Fruit fly (Drosophila melanogaster) whole organism, larva: ENCODE measurements around the gene CG33111.
A peak's percentile ranks its signal among the peaks of the same experiment; 100 is the strongest.

Experiments
- noc ChIP-seq: fragments of 200-800 bp; sonication (Bioruptor generic); optimal IDR thresholded peaks from 3 replicates; lab custom pipeline; 2019; ENCODE audit warnings: missing biosample characterization, mild to moderate bottlenecking, missing genetic modification characterization, moderate library complexity

Gene CG33111

DNA sequence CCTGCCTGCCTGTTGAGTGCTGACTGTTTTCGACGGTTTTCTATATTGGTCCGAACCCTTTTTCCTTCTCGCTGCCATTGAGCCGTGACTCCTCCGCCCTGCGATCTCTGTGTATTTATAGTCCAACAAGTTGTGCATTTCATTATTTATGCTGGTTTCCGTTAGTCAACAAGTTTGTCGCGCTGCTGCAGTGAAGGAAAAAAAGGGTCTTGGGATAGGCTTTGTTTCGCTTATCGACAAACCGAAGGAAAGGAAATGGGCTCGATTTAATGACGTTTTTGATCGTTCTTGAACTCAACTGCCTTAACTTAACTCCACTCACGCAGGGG lies 31.4 kb downstream of the CG33111 start:
- no peak for TF ChIP-seq noc (tag; lab: Kevin White, UChicago)

DNA sequence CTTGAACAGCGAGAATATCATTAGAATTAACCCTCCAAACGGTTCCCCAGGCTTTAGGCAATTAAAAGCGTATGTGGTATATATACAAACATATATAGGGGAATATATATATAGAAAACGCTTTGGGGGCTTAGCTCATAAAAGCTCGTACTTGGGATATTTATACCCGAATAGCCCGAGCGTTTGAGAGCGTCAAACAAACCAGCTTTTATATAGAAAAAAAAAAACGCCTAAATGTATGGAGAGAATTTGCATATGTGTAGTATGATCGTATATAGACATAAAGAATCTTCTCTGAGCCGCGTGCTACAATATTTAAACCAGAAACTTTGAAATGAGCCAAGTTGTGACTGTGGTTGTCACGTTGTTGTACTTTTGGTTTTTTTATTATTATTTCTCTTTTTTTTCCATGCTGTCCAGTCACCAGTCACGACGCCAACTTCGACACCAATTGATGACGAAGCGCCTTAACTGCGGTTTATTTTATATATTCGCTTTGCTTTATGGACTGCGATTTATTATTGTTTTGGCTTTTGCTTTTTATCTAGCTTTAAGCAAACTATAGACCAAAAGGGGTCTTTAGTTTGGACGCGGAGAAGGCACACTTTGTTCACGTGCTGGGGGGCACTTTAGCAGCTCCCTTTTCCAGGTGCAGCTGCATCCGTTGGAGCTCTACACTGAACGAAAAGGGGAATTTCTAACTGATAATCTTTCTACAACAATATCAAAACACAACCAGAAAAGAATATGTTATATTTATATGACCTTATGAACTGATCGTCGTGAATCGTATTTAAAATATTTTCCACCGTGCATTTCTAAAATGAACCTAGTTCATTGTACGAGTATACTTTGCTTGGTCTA lies 32.0 kb downstream of the CG33111 start:
- no peak for TF ChIP-seq noc (tag; lab: Kevin White, UChicago)

DNA sequence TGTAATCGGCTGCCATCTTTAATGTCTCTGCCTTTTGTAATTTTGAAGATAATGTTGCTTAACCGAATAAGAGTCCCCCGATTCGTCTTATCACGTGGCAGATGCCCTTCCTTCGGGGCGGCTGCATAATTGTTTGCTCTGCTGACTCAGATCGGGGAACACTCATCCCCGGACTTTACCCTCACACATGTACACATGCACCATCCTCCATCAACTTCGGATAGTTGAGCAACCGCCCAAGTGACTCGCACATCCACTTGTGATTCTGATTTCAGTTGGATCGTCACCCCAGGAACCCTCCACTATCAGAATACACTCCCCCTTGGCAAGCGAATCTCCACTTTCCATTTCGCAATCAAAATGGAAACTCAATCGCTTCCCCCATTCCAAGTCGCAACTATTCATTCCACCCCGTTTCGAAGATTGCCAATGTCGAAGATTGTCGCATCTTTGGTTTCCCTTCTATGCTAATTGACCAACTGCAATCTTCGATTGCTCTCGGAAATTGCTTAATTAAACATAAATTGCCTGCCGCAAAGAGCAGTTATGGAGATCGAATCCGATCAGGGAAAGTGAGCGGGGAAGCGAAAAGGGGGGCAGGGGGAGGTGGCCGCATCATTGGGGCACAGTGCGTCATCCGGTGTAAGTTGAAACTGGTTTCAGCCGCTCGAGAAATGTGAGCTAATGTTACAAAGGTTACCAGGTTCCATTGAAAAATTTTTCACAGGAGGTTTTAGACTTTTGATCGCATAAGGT lies 33.9 kb downstream of the CG33111 start:
- TF ChIP-seq noc (tag; lab: Kevin White, UChicago) = no peak

DNA sequence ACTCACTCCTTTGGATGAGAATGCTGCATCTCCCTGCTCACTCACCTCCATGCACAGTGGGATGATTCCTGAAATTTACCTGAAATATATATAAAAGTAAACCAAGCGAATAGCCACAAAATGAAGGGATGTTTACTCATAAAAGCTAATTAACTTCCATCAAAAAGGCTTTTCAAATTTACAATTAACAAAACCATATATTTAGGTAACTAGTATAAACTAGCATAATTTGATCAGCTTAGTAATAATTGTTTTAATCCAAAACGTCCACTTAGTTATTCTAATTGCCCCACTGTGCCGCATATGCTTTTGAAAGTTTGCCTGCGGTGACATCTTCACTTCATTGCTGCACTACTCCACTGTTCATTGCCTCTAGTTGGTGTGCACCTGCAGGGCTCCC lies 35.1 kb downstream of the CG33111 start:
- TF ChIP-seq noc (tag; lab: Kevin White, UChicago) = no peak

DNA sequence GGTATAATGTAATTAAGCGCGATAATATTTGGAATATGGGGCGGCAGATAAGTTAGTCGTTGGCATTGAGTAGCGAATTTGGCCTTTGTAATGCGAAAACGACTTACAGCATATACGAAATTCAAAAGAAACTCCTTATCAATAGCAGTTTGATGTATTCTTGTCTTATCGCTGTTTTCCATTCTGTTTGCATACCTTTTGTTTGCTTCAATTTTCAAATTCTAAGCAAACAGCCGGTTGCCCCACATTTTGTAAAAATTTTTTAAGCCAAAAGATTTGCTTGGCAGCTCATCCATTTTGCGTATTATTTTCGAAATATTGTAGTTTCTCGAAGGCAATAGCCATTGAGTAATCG lies 35.7 kb downstream of the CG33111 start:
- no peak for TF ChIP-seq noc (tag; lab: Kevin White, UChicago)

DNA sequence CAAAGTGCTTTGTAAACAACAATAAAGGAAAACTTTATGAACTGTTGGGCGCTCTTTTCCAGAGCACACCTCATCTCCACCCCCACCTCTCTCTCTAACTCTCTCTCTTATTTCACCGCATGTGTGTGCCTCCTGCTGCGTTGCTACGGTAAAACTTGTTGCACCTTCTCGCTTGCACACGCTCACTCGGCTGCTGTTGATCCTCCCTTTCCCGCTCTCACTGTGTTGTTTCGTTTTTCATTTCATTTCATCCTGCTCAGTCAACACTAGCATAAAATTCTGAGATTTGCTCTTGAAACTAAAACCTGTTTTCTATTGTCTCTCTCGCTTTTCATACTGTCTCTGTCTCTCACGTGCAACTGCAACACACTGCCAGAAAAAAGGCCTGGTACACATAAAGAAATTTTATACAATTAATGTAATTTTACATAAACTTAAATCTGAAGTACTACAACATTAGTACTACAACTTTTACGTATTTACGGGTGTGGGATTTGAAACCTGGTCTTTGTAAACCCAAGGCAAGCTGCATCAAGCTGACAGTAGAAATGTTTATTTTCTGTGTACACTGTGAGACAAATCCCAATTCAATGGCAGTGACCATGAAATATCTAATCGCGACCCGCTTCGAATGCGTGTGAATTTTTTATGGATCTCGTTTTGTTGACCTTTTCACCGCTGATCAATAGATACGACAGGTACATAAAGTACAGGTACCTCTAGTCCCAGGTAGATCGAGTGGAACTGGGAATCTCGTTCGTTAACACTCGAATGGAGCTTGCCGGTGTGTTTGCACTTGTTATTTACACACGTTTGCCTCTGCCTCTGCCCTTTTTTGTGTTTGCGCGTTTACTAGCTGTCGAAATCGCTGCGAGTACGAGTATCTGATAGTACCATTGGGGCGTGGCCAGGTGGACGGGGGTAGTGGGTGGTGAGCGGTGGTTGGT lies 36.3 kb downstream of the CG33111 start:
- no peak for TF ChIP-seq noc (tag; lab: Kevin White, UChicago)

DNA sequence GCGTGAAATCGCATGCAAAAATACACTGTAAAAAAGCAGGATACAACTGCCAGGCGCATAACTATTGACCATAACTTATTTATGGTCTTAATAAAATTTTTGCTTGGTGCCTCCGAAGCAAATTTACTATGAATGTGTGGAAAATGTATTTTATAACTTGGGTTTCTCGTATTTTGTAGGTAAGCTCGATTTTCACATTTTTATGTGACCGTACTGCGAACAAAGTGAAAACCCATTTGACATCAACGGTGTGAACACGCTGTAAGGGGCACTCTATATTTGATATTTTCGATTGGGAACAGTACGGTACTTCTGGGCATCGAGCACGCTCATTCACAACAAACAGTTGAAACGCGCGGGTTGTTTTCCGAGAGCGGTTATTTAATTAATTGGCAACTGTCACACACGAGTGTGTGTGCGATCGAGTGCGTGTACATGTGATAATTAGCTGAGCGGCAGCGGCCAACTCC lies 37.5 kb downstream of the CG33111 start, which contains the start of the genes Nup98-96 and mbc:
Gene Nup98-96, minus strand, starts transcription at position 156 of the 470 bp plus-strand sequence.
Gene mbc, plus strand, starts transcription at position 300 of the 470 bp plus-strand sequence.
- TF ChIP-seq noc (tag; lab: Kevin White, UChicago) = peak; percentile 80

DNA sequence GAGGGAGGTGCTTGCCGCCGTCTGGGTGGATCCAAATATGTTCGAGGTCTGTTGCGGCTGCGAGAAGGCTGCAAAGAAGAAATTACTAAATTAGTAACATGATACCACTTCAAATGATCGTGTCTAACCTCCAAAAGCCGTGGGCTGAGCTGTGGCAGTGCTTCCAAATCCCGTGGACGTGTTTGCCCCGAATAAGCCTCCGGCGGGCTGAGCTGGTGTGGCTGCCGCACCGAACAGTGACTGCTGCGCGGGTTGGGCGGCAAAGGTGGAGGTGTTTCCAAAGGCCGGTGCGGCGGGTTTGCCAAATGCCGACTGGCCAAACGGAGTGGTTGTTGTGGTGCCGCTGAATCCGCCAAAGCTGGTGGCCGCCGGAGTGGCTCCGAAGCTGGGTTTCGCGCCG lies 38.3 kb downstream of the CG33111 start:
- TF ChIP-seq noc (tag; lab: Kevin White, UChicago) = no peak

DNA sequence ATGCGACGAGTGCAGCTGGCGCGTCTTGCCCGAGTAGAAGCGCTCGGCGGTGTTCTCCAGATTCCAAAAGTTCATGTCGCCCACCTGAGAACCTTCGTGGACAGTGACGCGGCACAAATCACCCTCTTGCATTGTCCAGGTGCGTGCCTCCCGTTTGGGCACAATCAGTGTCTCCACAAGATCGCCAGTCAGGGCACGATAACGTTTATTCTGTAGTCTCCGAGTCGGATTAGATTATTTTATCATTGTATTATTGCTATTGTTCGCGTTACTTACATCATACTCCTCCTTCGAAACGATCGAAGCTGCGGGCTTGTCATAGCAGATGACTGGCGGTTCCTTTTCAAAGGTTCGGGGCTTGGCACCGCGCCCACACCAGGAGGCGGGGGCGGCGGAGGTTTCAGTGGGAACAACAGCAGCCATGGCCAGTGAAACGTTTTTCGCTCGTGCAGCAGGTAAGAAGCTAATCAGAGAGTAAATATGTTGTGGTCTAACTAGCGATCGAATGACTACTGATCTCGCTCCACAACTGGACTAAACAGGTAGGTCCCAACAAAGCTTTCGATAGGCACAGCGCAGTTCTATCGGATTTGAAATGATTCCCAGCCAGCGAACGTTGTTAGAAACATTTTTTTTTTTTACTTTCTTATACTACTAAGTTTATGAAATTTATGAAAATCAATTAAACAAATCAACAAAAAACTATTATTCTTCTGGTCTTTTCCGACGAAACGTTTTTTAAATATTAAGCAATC lies 45.2 kb downstream of the CG33111 start, which contains the start of gene CG10208:
Gene CG10208, minus strand, starts transcription at position 518 of the 755 bp plus-strand sequence.
- TF ChIP-seq noc (tag; lab: Kevin White, UChicago) = peak; percentile 39

DNA sequence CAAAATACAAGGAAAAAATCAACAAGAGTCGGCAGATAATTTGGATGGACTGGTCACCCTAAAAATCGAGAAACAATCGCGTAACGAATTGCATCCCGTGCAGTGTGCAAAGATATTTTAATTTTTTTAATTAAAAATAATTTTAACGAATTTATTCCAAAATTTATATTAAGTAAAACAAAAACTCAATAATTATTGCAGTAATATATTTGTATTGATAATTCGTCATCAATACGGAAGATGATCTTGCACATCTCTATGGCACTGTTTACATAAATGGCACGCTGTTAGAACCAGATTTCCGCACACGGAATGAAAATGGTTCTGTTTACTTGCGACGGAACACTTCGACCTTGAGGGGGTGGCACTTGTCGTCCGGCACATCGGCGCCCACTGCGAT lies 46.2 kb downstream of the CG33111 start, which contains the start of gene tst:
Gene tst, minus strand, starts transcription at position 52 of the 400 bp plus-strand sequence.
- TF ChIP-seq noc (tag; lab: Kevin White, UChicago) = peak; percentile 90

DNA sequence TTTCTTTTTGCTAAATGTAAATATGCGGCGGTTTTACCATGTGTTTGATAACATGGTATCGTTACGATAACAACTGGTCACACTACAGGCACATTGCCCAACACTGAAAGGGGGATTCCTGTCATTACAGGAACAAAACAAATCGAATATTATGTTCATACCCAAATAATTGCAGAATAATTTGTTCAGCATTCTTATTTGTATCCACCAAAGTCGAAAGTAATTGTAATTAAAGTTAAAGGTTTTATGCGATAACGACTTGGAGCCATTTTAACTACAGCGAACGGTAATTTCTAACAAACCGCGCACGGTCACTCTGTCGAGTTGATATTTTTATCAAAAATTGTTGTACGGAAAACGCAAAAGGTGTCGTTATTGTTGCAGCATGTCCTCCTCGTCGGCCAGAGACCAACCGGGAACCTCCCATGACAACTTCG lies 51.6 kb downstream of the CG33111 start, which contains the start of the genes CG10214 and CG10375:
Gene CG10214, minus strand, starts transcription at position 72 of the 437 bp plus-strand sequence.
Gene CG10375, plus strand, starts transcription at position 296 of the 437 bp plus-strand sequence.
- peak; percentile 69 for TF ChIP-seq noc (tag; lab: Kevin White, UChicago)

DNA sequence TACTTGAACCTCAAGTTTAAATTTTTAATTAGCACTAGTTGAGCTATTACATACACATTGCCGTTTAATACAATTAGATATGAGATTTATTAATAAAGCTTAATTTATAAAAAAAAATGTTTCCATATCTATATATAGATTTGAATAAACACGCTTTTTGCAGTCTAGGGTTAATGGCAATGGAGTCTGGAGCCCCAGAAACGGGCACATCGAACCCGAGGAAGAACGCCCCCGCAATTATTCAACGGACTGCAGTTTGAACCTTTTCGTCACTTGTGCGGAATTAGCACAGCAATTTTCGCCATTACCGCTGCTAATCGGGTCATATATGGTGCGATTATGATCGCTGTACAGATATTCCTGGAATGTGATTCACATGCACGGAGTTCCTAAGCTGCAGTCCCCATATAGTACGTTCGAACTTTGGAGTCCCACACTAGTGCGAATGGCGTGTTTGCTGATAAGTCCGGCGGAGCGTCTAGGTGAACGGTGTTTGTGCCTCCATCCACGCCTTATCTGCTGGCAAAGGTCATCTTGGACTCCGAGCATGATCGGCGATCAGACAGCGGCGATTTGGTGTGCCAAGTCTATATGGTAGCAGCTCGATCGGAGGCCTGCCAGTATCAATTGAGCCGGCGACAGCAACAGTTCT lies 55.3 kb downstream of the CG33111 start, which contains the start of gene Lsd-1:
Gene Lsd-1, plus strand, starts transcription at position 236 of the 652 bp plus-strand sequence.
- TF ChIP-seq noc (tag; lab: Kevin White, UChicago) = peak; percentile 31

DNA sequence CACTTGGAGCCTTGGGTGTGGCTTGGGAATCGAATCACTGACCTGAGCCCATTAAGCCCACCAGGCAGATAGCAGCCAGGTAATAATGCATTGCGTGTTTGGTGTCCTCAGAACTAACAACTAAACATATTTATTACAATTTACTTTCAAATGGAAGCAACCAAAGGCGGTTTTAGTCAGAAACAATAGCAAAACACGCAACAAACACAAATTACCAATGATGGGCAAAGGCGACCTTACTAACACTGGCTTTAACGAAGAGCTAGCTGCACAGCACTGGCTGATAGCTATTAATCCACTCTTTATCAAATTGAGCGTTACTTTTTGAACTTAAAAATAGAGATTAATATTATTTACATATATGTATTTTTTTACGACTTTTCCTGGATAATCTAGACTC lies 56.0 kb downstream of the CG33111 start, which contains the start of gene udt:
Gene udt, minus strand, starts transcription at position 249 of the 400 bp plus-strand sequence.
- TF ChIP-seq noc (tag; lab: Kevin White, UChicago) = no peak
